Worm (Caenorhabditis elegans) whole organism, L3 larva: ENCODE measurements around the gene pxn-2.

Experiments used
- R02D3.7 ChIP-seq: fragments of 150-350 bp; optimal IDR thresholded peaks from 2 replicates; lab custom pipeline; 2014; ENCODE audit warnings: missing biosample characterization, missing genetic modification characterization
- ZK546.5 ChIP-seq: sonication (generic microtip); optimal IDR thresholded peaks from 2 replicates; lab custom pipeline; 2017; ENCODE audit warnings: missing biosample characterization, missing genetic modification characterization
- aly-2 ChIP-seq: fragments of 150-350 bp; optimal IDR thresholded peaks from 2 replicates; lab custom pipeline; 2014; ENCODE audit warnings: missing biosample characterization, missing genetic modification characterization
- ceh-16 ChIP-seq: sonication (generic microtip); optimal IDR thresholded peaks from 2 replicates; lab custom pipeline; 2017; ENCODE audit warnings: missing biosample characterization, missing genetic modification characterization
- ceh-9 ChIP-seq: sonication (generic microtip); optimal IDR thresholded peaks from 2 replicates; lab custom pipeline; 2018; ENCODE audit warnings: missing biosample characterization, missing genetic modification characterization
- egl-5 ChIP-seq: fragments of 150-350 bp; optimal IDR thresholded peaks from 2 replicates; lab custom pipeline; 2017; ENCODE audit warnings: missing biosample characterization, missing genetic modification reagents, missing genetic modification characterization, inconsistent platforms
- elt-1 ChIP-seq: fragments of 150-350 bp; optimal IDR thresholded peaks from 2 replicates; lab custom pipeline; 2014; ENCODE audit warnings: missing biosample characterization, missing genetic modification characterization
- elt-2 ChIP-seq: sonication (generic microtip); optimal IDR thresholded peaks from 2 replicates; lab custom pipeline; 2016; ENCODE audit warnings: missing genetic modification reagents, mild to moderate bottlenecking, missing genetic modification characterization, missing compliant biosample characterization
- elt-3 ChIP-seq, 3 experiments: fragments of 150-350 bp in 1 of 3; sonication (generic microtip) in 2 of 3; optimal IDR thresholded peaks; 2 replicates in 2 of 3; 4 replicates in 1 of 3; lab custom pipeline; 2014 to 2017; ENCODE audit warnings: missing biosample characterization in 3 of 3, missing genetic modification characterization in 3 of 3
- hmg-11 ChIP-seq: sonication (generic microtip); optimal IDR thresholded peaks from 2 replicates; lab custom pipeline; 2016; ENCODE audit warnings: missing genetic modification characterization, missing compliant biosample characterization
- jun-1 ChIP-seq: fragments of 150-350 bp; optimal IDR thresholded peaks from 2 replicates; lab custom pipeline; 2014; ENCODE audit warnings: missing biosample characterization, missing genetic modification reagents, missing genetic modification characterization
- lin-15B ChIP-seq: fragments of 150-350 bp; optimal IDR thresholded peaks from 2 replicates; lab custom pipeline; 2014; ENCODE audit warnings: missing biosample characterization, missing genetic modification characterization
- lin-39 ChIP-seq: fragments of 150-350 bp; optimal IDR thresholded peaks from 2 replicates; lab custom pipeline; 2018; ENCODE audit warnings: missing biosample characterization, missing genetic modification reagents, missing genetic modification characterization
- lsy-12 ChIP-seq: sonication (generic microtip); optimal IDR thresholded peaks from 2 replicates; lab custom pipeline; 2016; ENCODE audit warnings: mild to moderate bottlenecking, missing genetic modification characterization, missing compliant biosample characterization
- mdl-1 ChIP-seq: fragments of 150-350 bp; optimal IDR thresholded peaks from 2 replicates; lab custom pipeline; 2014; ENCODE audit warnings: missing biosample characterization, missing genetic modification characterization
- mml-1 ChIP-seq: fragments of 150-350 bp; sonication (generic microtip); optimal IDR thresholded peaks from 3 replicates; lab custom pipeline; 2014; ENCODE audit warnings: missing biosample characterization, missing genetic modification characterization
- nfya-1 ChIP-seq: sonication (generic microtip); optimal IDR thresholded peaks from 2 replicates; lab custom pipeline; 2017; ENCODE audit warnings: missing genetic modification characterization, mild to moderate bottlenecking, missing compliant biosample characterization, antibody characterized with exemption, moderate library complexity; ENCODE audit not compliant: insufficient read depth
- nhr-11 ChIP-seq: fragments of 150-350 bp; optimal IDR thresholded peaks from 2 replicates; lab custom pipeline; 2014; ENCODE audit warnings: missing biosample characterization, missing genetic modification characterization
- nhr-12 ChIP-seq: fragments of 150-350 bp; optimal IDR thresholded peaks from 2 replicates; lab custom pipeline; 2014; ENCODE audit warnings: missing biosample characterization, missing genetic modification characterization
- nhr-23 ChIP-seq: fragments of 150-350 bp; optimal IDR thresholded peaks from 2 replicates; lab custom pipeline; 2014; ENCODE audit warnings: missing biosample characterization, missing genetic modification reagents, missing genetic modification characterization
- nhr-25 ChIP-seq: sonication (generic microtip); optimal IDR thresholded peaks from 2 replicates; lab custom pipeline; 2017; ENCODE audit warnings: missing biosample characterization, missing genetic modification characterization
- nhr-28 ChIP-seq: fragments of 150-350 bp; optimal IDR thresholded peaks from 2 replicates; lab custom pipeline; 2014; ENCODE audit warnings: missing biosample characterization, missing genetic modification characterization
- nhr-43 ChIP-seq: sonication (generic microtip); optimal IDR thresholded peaks from 2 replicates; lab custom pipeline; 2016; ENCODE audit warnings: mild to moderate bottlenecking, missing genetic modification characterization, missing compliant biosample characterization; ENCODE audit not compliant: poor library complexity, severe bottlenecking
- nhr-67 ChIP-seq: fragments of 150-350 bp; optimal IDR thresholded peaks from 2 replicates; lab custom pipeline; 2014; ENCODE audit warnings: missing biosample characterization, missing genetic modification characterization
- nhr-77 ChIP-seq: fragments of 150-350 bp; optimal IDR thresholded peaks from 2 replicates; lab custom pipeline; 2014; ENCODE audit warnings: missing biosample characterization, missing genetic modification characterization
- pha-4 ChIP-seq: fragments of 150-350 bp; optimal IDR thresholded peaks from 2 replicates; lab custom pipeline; 2014; ENCODE audit warnings: missing biosample characterization, missing genetic modification reagents, missing genetic modification characterization
- pqm-1 ChIP-seq: fragments of 150-350 bp; optimal IDR thresholded peaks from 2 replicates; lab custom pipeline; 2017; ENCODE audit warnings: missing biosample characterization, missing genetic modification characterization, inconsistent platforms
- sea-2 ChIP-seq: fragments of 150-350 bp; sonication (generic microtip); optimal IDR thresholded peaks from 4 replicates; lab custom pipeline; 2014; ENCODE audit warnings: missing biosample characterization, missing genetic modification reagents, missing genetic modification characterization
- snpc-4 ChIP-seq: fragments of 150-350 bp; optimal IDR thresholded peaks from 2 replicates; lab custom pipeline; 2014; ENCODE audit warnings: missing biosample characterization, missing genetic modification characterization
- tbx-2 ChIP-seq: sonication (generic microtip); optimal IDR thresholded peaks from 2 replicates; lab custom pipeline; 2016; ENCODE audit warnings: mild to moderate bottlenecking, missing genetic modification characterization, missing compliant biosample characterization
- unc-39 ChIP-seq: sonication (generic microtip); optimal IDR thresholded peaks from 4 replicates; lab custom pipeline; 2017; ENCODE audit warnings: missing biosample characterization, missing genetic modification characterization
- ztf-11 ChIP-seq: fragments of 150-350 bp; optimal IDR thresholded peaks from 2 replicates; lab custom pipeline; 2014; ENCODE audit warnings: missing biosample characterization, missing genetic modification characterization
- ztf-4 ChIP-seq: fragments of 150-350 bp; optimal IDR thresholded peaks from 2 replicates; lab custom pipeline; 2014; ENCODE audit warnings: missing biosample characterization, missing genetic modification characterization

pxn-2 gene

DNA sequence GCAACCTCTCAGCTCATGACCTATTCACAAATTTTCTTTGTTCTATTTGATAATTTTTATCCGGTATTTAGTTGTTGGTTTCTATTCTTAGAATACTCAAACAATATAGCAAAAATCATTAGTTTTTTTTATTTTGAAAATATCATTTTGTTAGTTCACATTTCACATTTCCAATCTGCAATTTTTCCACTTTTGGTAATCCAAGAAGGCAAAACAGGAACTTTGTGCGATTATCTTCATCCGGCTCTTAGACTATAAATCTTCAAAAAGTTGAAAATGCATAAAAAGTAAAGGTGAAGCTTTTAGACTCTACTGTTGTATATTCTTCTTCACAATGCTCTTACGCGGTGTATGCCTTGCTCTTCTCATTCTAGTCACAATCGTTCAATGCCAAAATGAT is 20.7 kb downstream of the pxn-2 start, which contains the start of gene nlp-19:
Gene nlp-19, plus strand, starts transcription at position 301 of the 400 bp plus-strand sequence.
- TF ChIP-seq elt-1 (tag; lab: Kevin White, UChicago) (no peak), nhr-77 (tag; lab: Kevin White, UChicago) (no peak), nhr-43 (tag; lab: Kevin White, UChicago) (no peak), egl-5 (tag; lab: Kevin White, UChicago) (no peak), ztf-11 (tag; lab: Kevin White, UChicago) (no peak), tbx-2 (tag; lab: Kevin White, UChicago) (no peak), nhr-67 (tag; lab: Kevin White, UChicago) (no peak), elt-3 (tag; optimal IDR thresholded peaks at IDR 0.05; lab: Kevin White, UChicago) (no peak), ceh-16 (tag; lab: Kevin White, UChicago) (no peak), pha-4 (tag; lab: Kevin White, UChicago) (no peak), hmg-11 (no peak), snpc-4 (no peak), nhr-25 (no peak), nhr-23 (tag; lab: Kevin White, UChicago) (no peak), elt-2 (tag; lab: Kevin White, UChicago) (no peak), lin-39 (tag; lab: Kevin White, UChicago) (no peak), aly-2 (tag; lab: Kevin White, UChicago) (no peak), ztf-4 (tag; lab: Kevin White, UChicago) (no peak), lsy-12 (tag; lab: Kevin White, UChicago) (no peak), R02D3.7 (tag; lab: Kevin White, UChicago) (no peak)
- TF ChIP-seq, all 47 proteins: peak for 0

DNA sequence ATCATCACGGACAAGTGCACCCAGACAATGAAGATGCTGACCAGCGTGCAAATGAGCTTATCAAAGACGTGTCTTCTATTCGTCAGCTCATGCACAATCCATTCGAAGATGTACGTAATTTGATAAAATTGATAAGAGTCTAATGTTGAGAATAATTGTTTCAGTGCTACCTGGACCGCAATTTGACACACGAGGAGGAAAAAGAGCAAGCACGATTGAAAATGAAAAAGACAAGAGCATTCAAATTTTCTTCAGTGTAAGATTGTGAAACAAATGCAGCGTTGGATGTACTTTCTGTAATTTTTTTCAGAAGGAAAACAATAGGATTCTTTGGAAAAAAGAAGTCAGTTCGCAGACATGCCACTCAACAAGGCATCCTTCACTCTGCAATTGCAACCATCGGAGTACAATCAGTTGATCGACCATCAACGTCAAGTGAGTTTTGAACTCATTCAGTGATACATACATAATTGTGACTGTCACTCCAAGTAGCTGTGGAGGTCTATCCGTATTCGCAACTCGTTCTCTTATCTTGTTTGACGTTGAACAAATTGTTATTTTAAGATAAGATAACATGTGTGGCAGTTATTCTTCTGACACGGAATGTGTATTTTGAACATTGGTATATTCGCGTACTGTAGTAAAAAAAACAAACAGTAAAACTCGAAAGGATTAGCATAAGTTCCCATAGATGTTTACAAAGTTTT is 22.0 kb downstream of the pxn-2 start:
- TF ChIP-seq pqm-1 (tag; lab: Kevin White, UChicago) (peak; percentile 32), elt-2 (tag; lab: Kevin White, UChicago) (peak; percentile 45), ceh-9 (no peak)

DNA sequence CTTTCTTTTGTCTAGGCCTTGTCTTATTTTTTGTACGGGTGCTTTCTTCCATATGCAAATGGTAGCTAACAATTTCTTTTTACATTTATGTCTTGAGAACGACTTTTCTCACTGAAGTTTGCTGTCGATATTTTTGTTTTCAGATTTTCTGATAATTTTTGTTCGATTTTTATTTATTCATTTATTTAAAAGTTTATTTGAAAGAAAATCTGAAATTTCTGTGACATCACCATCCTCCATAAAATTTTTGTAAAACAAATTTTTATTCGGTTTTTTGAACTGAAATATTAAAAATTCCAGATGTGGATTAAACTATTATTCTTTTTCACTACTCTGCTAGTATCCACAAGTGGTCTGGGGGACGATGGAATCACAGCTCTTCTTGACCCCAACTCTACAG is 25.3 kb downstream of the pxn-2 start, which contains the start of gene pbo-4:
Gene pbo-4, plus strand, starts transcription at position 301 of the 400 bp plus-strand sequence.
- no peak for TF ChIP-seq mml-1 (tag; lab: Kevin White, UChicago)
- TF ChIP-seq egl-5 (tag; lab: Kevin White, UChicago) = no peak
- TF ChIP-seq tbx-2 (tag; lab: Kevin White, UChicago) = no peak
- no peak for TF ChIP-seq nhr-11 (tag; lab: Kevin White, UChicago)
- TF ChIP-seq unc-39 (tag; lab: Kevin White, UChicago) = no peak
- no peak for TF ChIP-seq elt-1 (tag; lab: Kevin White, UChicago)
- TF ChIP-seq jun-1 (tag; lab: Kevin White, UChicago) = no peak
- no peak for TF ChIP-seq nhr-43 (tag; lab: Kevin White, UChicago)
- no peak for TF ChIP-seq lin-15B
- no peak for TF ChIP-seq pha-4 (tag; lab: Kevin White, UChicago)
- no peak for TF ChIP-seq lsy-12 (tag; lab: Kevin White, UChicago)
- no peak for TF ChIP-seq ZK546.5 (tag; lab: Kevin White, UChicago)
- TF ChIP-seq nhr-12 (tag; lab: Kevin White, UChicago) = no peak
- TF ChIP-seq nfya-1 = no peak
- no peak for TF ChIP-seq ztf-4 (tag; lab: Kevin White, UChicago)
- TF ChIP-seq nhr-25 = no peak
- TF ChIP-seq, all 47 proteins: peak for 0

DNA sequence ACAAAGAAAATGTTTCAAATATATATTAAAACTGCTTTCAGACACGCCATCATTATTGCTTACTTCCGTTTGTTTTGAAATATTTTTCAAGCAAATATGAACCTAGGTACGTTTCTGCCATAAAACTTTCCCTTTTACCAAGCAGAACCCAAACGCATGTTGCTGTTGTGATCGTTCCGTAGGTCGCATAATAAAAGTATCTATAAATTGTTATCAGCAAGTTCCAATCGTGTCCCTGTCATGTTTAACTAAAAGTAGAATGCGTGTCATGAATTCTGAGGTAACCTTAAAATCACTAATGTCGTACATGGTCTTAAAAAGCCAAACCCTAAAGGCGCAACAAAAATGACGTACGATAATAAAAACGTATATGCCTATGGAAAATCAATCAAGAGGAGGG is 27.2 kb downstream of the pxn-2 start:
- no peak for TF ChIP-seq hmg-11
- TF ChIP-seq pqm-1 (tag; lab: Kevin White, UChicago) = peak; percentile 19
- TF ChIP-seq sea-2 (GFP tag; lab: Kevin White, UChicago) = no peak
- peak; percentile 63 for TF ChIP-seq elt-2 (tag; lab: Kevin White, UChicago)
- no peak for TF ChIP-seq nhr-28 (tag; lab: Kevin White, UChicago)
- no peak for TF ChIP-seq unc-39 (tag; lab: Kevin White, UChicago)
- no peak for TF ChIP-seq nhr-23 (tag; lab: Kevin White, UChicago)
- TF ChIP-seq egl-5 (tag; lab: Kevin White, UChicago) = no peak
- TF ChIP-seq mdl-1 (tag; lab: Kevin White, UChicago) = no peak
